Worm (Caenorhabditis elegans) whole organism, L1 larva: ENCODE data around the gene ifd-1.

Source experiments
- C04F5.9 ChIP-seq: sonication (generic microtip); optimal IDR thresholded peaks from 2 replicates; lab custom pipeline; 2016; ENCODE audit warnings: missing genetic modification characterization, missing compliant biosample characterization
- C34B4.2 ChIP-seq: sonication (generic microtip); optimal IDR thresholded peaks from 2 replicates; lab custom pipeline; 2017; ENCODE audit warnings: mild to moderate bottlenecking, missing genetic modification characterization, missing compliant biosample characterization
- F16B12.6 ChIP-seq: fragments of 150-350 bp; optimal IDR thresholded peaks from 2 replicates; lab custom pipeline; 2014; ENCODE audit warnings: missing biosample characterization, missing genetic modification characterization
- Y116A8C.19 ChIP-seq: sonication (generic microtip); optimal IDR thresholded peaks from 2 replicates; lab custom pipeline; 2016; ENCODE audit warnings: missing compliant biosample characterization, missing genetic modification characterization, borderline replicate concordance
- aha-1 ChIP-seq: fragments of 150-350 bp; optimal IDR thresholded peaks from 2 replicates; lab custom pipeline; 2014; ENCODE audit warnings: missing biosample characterization, missing genetic modification characterization
- alr-1 ChIP-seq: fragments of 200-800 bp; sonication (Bioruptor generic); optimal IDR thresholded peaks from 2 replicates; lab custom pipeline; 2018; ENCODE audit warnings: borderline replicate concordance, mild to moderate bottlenecking, missing genetic modification characterization, missing compliant biosample characterization
- aly-2 ChIP-seq: fragments of 150-350 bp; optimal IDR thresholded peaks from 2 replicates; lab custom pipeline; 2014; ENCODE audit warnings: missing biosample characterization, missing genetic modification characterization
- ama-1 ChIP-seq: fragments of 150-350 bp; optimal IDR thresholded peaks from 2 replicates; lab custom pipeline; 2014
- blmp-1 ChIP-seq: fragments of 150-350 bp; optimal IDR thresholded peaks from 2 replicates; lab custom pipeline; 2014; ENCODE audit warnings: missing biosample characterization, missing genetic modification characterization
- ceh-8 ChIP-seq: fragments of 200-800 bp; sonication (Bioruptor generic); optimal IDR thresholded peaks from 2 replicates; lab custom pipeline; 2018; ENCODE audit warnings: mild to moderate bottlenecking, missing genetic modification characterization, moderate library complexity, missing compliant biosample characterization
- ceh-88 ChIP-seq: fragments of 200-800 bp; sonication (Bioruptor generic); IDR thresholded peaks from 2 replicates; pipeline ENCODE4 v1.3.6; 2022; ENCODE audit warnings: missing genetic modification characterization, missing compliant biosample characterization
- ces-1 ChIP-seq: fragments of 150-350 bp; optimal IDR thresholded peaks from 2 replicates; lab custom pipeline; 2014; ENCODE audit warnings: missing biosample characterization, missing genetic modification reagents, missing genetic modification characterization
- efl-1 ChIP-seq, 4 experiments: fragments of 150-350 bp; optimal IDR thresholded peaks in 3 of 4; peaks in 1 of 4; 1 replicate in 1 of 4; 2 replicates in 3 of 4; lab custom pipeline; 2014; ENCODE audit warnings: missing biosample characterization in 2 of 4, missing genetic modification characterization in 2 of 4, missing genetic modification reagents in 2 of 4
- efl-3 ChIP-seq: fragments of 200-800 bp; sonication (Bioruptor generic); optimal IDR thresholded peaks from 2 replicates; lab custom pipeline; 2018; ENCODE audit warnings: mild to moderate bottlenecking, missing genetic modification characterization, missing compliant biosample characterization
- fkh-4 ChIP-seq: sonication (generic microtip); optimal IDR thresholded peaks from 2 replicates; lab custom pipeline; 2016; ENCODE audit warnings: missing compliant biosample characterization, missing genetic modification characterization, borderline replicate concordance
- fos-1 ChIP-seq: fragments of 150-350 bp; optimal IDR thresholded peaks from 2 replicates; lab custom pipeline; 2014; ENCODE audit warnings: missing biosample characterization, missing genetic modification characterization
- grh-1 ChIP-seq: fragments of 200-800 bp; sonication (Bioruptor generic); IDR thresholded peaks from 2 replicates; pipeline ENCODE4 v1.3.6; 2022; ENCODE audit warnings: missing genetic modification reagents, missing genetic modification characterization, missing compliant biosample characterization
- hlh-17 ChIP-seq: fragments of 200-800 bp; sonication (Bioruptor generic); optimal IDR thresholded peaks from 2 replicates; lab custom pipeline; 2018; ENCODE audit warnings: missing genetic modification characterization, mild to moderate bottlenecking, missing compliant biosample characterization, moderate library complexity, borderline replicate concordance
- hpl-2 ChIP-seq: fragments of 150-350 bp; optimal IDR thresholded peaks from 2 replicates; lab custom pipeline; 2014; ENCODE audit warnings: missing biosample characterization, missing genetic modification reagents, missing genetic modification characterization
- isw-1 ChIP-seq: fragments of 200-800 bp; sonication (Bioruptor generic); IDR thresholded peaks from 2 replicates; pipeline ENCODE4 v1.3.6; 2022; ENCODE audit warnings: missing genetic modification characterization, missing compliant biosample characterization
- jun-1 ChIP-seq: fragments of 150-350 bp; optimal IDR thresholded peaks from 2 replicates; lab custom pipeline; 2014; ENCODE audit warnings: missing biosample characterization, missing genetic modification reagents, missing genetic modification characterization
- lin-14 ChIP-seq: fragments of 200-800 bp; sonication (Bioruptor generic); optimal IDR thresholded peaks from 2 replicates; lab custom pipeline; 2018; ENCODE audit warnings: mild to moderate bottlenecking, missing genetic modification characterization, moderate library complexity, missing compliant biosample characterization
- lin-39 ChIP-seq: fragments of 150-350 bp; optimal IDR thresholded peaks from 2 replicates; lab custom pipeline; 2014; ENCODE audit warnings: missing biosample characterization, missing genetic modification reagents, missing genetic modification characterization
- lir-3 ChIP-seq: sonication (generic microtip); optimal IDR thresholded peaks from 2 replicates; lab custom pipeline; 2016; ENCODE audit warnings: mild to moderate bottlenecking, missing genetic modification characterization, moderate library complexity, missing compliant biosample characterization; ENCODE audit not compliant: poor library complexity
- lsy-2 ChIP-seq, 2 experiments: fragments of 150-350 bp; optimal IDR thresholded peaks; 2 replicates each; lab custom pipeline; 2014; ENCODE audit warnings: missing biosample characterization in 2 of 2, missing genetic modification characterization in 2 of 2
- mab-9 ChIP-seq: fragments of 200-800 bp; sonication (Bioruptor generic); IDR thresholded peaks from 2 replicates; pipeline ENCODE4 v1.3.6; 2022; ENCODE audit warnings: missing genetic modification reagents, missing genetic modification characterization, missing compliant biosample characterization
- mdl-1 ChIP-seq, 2 experiments: fragments of 150-350 bp; optimal IDR thresholded peaks; 2 replicates each; lab custom pipeline; 2014 to 2017; ENCODE audit warnings: missing biosample characterization in 2 of 2, missing genetic modification characterization in 2 of 2, inconsistent platforms in 1 of 2
- mef-2 ChIP-seq: fragments of 150-350 bp; optimal IDR thresholded peaks from 2 replicates; lab custom pipeline; 2014; ENCODE audit warnings: missing biosample characterization, missing genetic modification characterization
- mep-1 ChIP-seq: fragments of 150-350 bp; optimal IDR thresholded peaks from 2 replicates; lab custom pipeline; 2014; ENCODE audit warnings: missing biosample characterization, missing genetic modification characterization
- nhr-12 ChIP-seq: sonication (generic microtip); optimal IDR thresholded peaks from 2 replicates; lab custom pipeline; 2017; ENCODE audit warnings: missing biosample characterization, missing genetic modification characterization
- nhr-19 ChIP-seq: fragments of 200-800 bp; sonication (Bioruptor generic); conservative IDR thresholded peaks from 2 replicates; pipeline ENCODE4 v1.3.6; 2022; ENCODE audit warnings: missing genetic modification characterization, missing compliant biosample characterization
- nhr-20 ChIP-seq: sonication (generic microtip); optimal IDR thresholded peaks from 2 replicates; lab custom pipeline; 2016; ENCODE audit warnings: mild to moderate bottlenecking, missing genetic modification characterization, missing compliant biosample characterization
- nhr-237 ChIP-seq: fragments of 150-350 bp; optimal IDR thresholded peaks from 2 replicates; lab custom pipeline; 2014; ENCODE audit warnings: missing biosample characterization, missing genetic modification characterization
- nhr-47 ChIP-seq: sonication (generic microtip); optimal IDR thresholded peaks from 2 replicates; lab custom pipeline; 2016; ENCODE audit warnings: mild to moderate bottlenecking, missing genetic modification characterization, moderate library complexity, missing compliant biosample characterization
- nhr-71 ChIP-seq: sonication (generic microtip); optimal IDR thresholded peaks from 2 replicates; lab custom pipeline; 2016; ENCODE audit warnings: mild to moderate bottlenecking, missing genetic modification characterization, moderate library complexity, missing compliant biosample characterization
- nhr-77 ChIP-seq: fragments of 150-350 bp; optimal IDR thresholded peaks from 2 replicates; lab custom pipeline; 2014; ENCODE audit warnings: missing biosample characterization, missing genetic modification characterization
- nhr-85 ChIP-seq: sonication (generic microtip); peaks from one replicate; lab custom pipeline; 2016; ENCODE audit warnings: missing genetic modification characterization, inconsistent platforms, missing compliant biosample characterization
- nhr-90 ChIP-seq: sonication (generic microtip); optimal IDR thresholded peaks from 2 replicates; lab custom pipeline; 2016; ENCODE audit warnings: mild to moderate bottlenecking, missing genetic modification characterization, missing compliant biosample characterization; ENCODE audit not compliant: poor library complexity
- pax-3 ChIP-seq: fragments of 200-800 bp; sonication (Bioruptor generic); optimal IDR thresholded peaks from 2 replicates; lab custom pipeline; 2018; ENCODE audit warnings: mild to moderate bottlenecking, missing genetic modification characterization, moderate library complexity, missing compliant biosample characterization
- pqm-1 ChIP-seq: sonication (generic microtip); optimal IDR thresholded peaks from 3 replicates; lab custom pipeline; 2017; ENCODE audit warnings: missing biosample characterization, missing genetic modification characterization
- rnt-1 ChIP-seq: sonication (generic microtip); optimal IDR thresholded peaks from 2 replicates; lab custom pipeline; 2016; ENCODE audit warnings: mild to moderate bottlenecking, missing genetic modification characterization, moderate library complexity, missing compliant biosample characterization
- snu-23 ChIP-seq: sonication (generic microtip); optimal IDR thresholded peaks from 2 replicates; lab custom pipeline; 2016; ENCODE audit warnings: missing genetic modification characterization, missing compliant biosample characterization
- sox-4 ChIP-seq: sonication (generic microtip); optimal IDR thresholded peaks from 2 replicates; lab custom pipeline; 2016; ENCODE audit warnings: missing genetic modification characterization, missing compliant biosample characterization
- sptf-1 ChIP-seq: fragments of 150-350 bp; optimal IDR thresholded peaks from 2 replicates; lab custom pipeline; 2014; ENCODE audit warnings: missing biosample characterization, missing genetic modification characterization
- tbx-2 ChIP-seq: sonication (generic microtip); optimal IDR thresholded peaks from 2 replicates; lab custom pipeline; 2016; ENCODE audit warnings: missing genetic modification characterization, missing compliant biosample characterization
- unc-130 ChIP-seq: fragments of 150-350 bp; optimal IDR thresholded peaks from 2 replicates; lab custom pipeline; 2017; ENCODE audit warnings: missing biosample characterization, missing genetic modification characterization, inconsistent platforms
- unc-30 ChIP-seq: sonication (generic microtip); optimal IDR thresholded peaks from 2 replicates; lab custom pipeline; 2017; ENCODE audit warnings: missing biosample characterization, missing genetic modification characterization
- unc-86 ChIP-seq: sonication (generic microtip); optimal IDR thresholded peaks from 2 replicates; lab custom pipeline; 2016; ENCODE audit warnings: missing genetic modification characterization, missing compliant biosample characterization
- vab-15 ChIP-seq: sonication (generic microtip); optimal IDR thresholded peaks from 2 replicates; lab custom pipeline; 2017; ENCODE audit warnings: missing genotype, mild to moderate bottlenecking, missing genetic modification characterization, missing compliant biosample characterization
- xbp-1 ChIP-seq: sonication (generic microtip); optimal IDR thresholded peaks from 2 replicates; lab custom pipeline; 2016; ENCODE audit warnings: missing genetic modification characterization, missing compliant biosample characterization
- zag-1 ChIP-seq: fragments of 150-350 bp; optimal IDR thresholded peaks from 2 replicates; lab custom pipeline; 2014; ENCODE audit warnings: missing biosample characterization, missing genetic modification characterization
- zip-4 ChIP-seq: fragments of 200-800 bp; sonication (Bioruptor generic); optimal IDR thresholded peaks from 2 replicates; lab custom pipeline; 2018; ENCODE audit warnings: mild to moderate bottlenecking, missing genetic modification characterization, moderate library complexity, missing compliant biosample characterization
- ztf-4 ChIP-seq: fragments of 150-350 bp; optimal IDR thresholded peaks from 2 replicates; lab custom pipeline; 2014; ENCODE audit warnings: missing biosample characterization, missing genetic modification characterization

The ifd-1 gene

ce11 chrX:8835887-8836348 lies 11.7 kb upstream of the ifd-1 start, which contains the start of gene C28G1.2 (continued):
- no peak for TF ChIP-seq unc-30 (tag; lab: Kevin White, UChicago)
- TF ChIP-seq ceh-88: peak; percentile 89
- TF ChIP-seq mep-1 (tag; lab: Kevin White, UChicago): peak; percentile 89
- peak; percentile 18 for TF ChIP-seq mef-2 (tag; lab: Kevin White, UChicago)
- TF ChIP-seq pqm-1 (tag; lab: Kevin White, UChicago): no peak
- TF ChIP-seq nhr-237 (tag; lab: Kevin White, UChicago): peak; percentile 84
- TF ChIP-seq mdl-1 (tag; optimal IDR thresholded peaks at IDR 0.05; lab: Kevin White, UChicago): peak; percentile 18 to 92
- TF ChIP-seq ces-1 (GFP tag; lab: Kevin White, UChicago): no peak
- TF ChIP-seq sptf-1: no peak
- peak; percentile 92 for TF ChIP-seq ceh-8
- TF ChIP-seq ztf-4 (tag; lab: Kevin White, UChicago): peak; percentile 87
- TF ChIP-seq lir-3 (tag; lab: Kevin White, UChicago): peak; percentile 91
- TF ChIP-seq blmp-1 (tag; lab: Kevin White, UChicago): peak; percentile 41
- peak; percentile 58 for TF ChIP-seq unc-130 (tag; lab: Kevin White, UChicago)
- TF ChIP-seq tbx-2 (tag; lab: Kevin White, UChicago): peak; percentile 93
- TF ChIP-seq zag-1 (tag; lab: Kevin White, UChicago): peak; percentile 71
- TF ChIP-seq hlh-17: no peak
- peak; percentile 96 for TF ChIP-seq nhr-71 (tag; lab: Kevin White, UChicago)
- TF ChIP-seq vab-15 (tag; lab: Kevin White, UChicago): peak; percentile 7
- TF ChIP-seq nhr-19 (GFP tag; lab: Robert Waterston, UW): peak; percentile 94
- peak; percentile 69 for TF ChIP-seq C04F5.9
- peak; percentile 89 for TF ChIP-seq grh-1
- peak; percentile 87 for TF ChIP-seq mab-9 (GFP tag; lab: Robert Waterston, UW)
- peak; percentile 69 for TF ChIP-seq hpl-2 (GFP tag; lab: Kevin White, UChicago)
- peak; percentile 86 for TF ChIP-seq nhr-77
- TF ChIP-seq Y116A8C.19 (tag; lab: Kevin White, UChicago): no peak
- peak; percentile 80 for TF ChIP-seq efl-3 (GFP tag; lab: Kevin White, UChicago)
- TF ChIP-seq efl-1 (optimal IDR thresholded peaks at IDR 0.05; lab: Kevin White, UChicago): peak; percentile 74 to 78
- peak; percentile 49 to 96 for TF ChIP-seq efl-1 (GFP tag; optimal IDR thresholded peaks at IDR 0.05 in 1 of 2; lab: Kevin White, UChicago)
- TF ChIP-seq xbp-1: peak; percentile 95
- peak; percentile 98 for TF ChIP-seq snu-23 (GFP tag; lab: Kevin White, UChicago)
- TF ChIP-seq lsy-2 (tag; optimal IDR thresholded peaks at IDR 0.05; lab: Kevin White, UChicago): peak; percentile 83 to 91
- TF ChIP-seq sox-4 (tag; lab: Kevin White, UChicago): peak; percentile 92
- peak; percentile 96 for TF ChIP-seq nhr-85
- TF ChIP-seq C34B4.2 (tag; lab: Kevin White, UChicago): no peak
- peak; percentile 80 for TF ChIP-seq jun-1 (tag; lab: Kevin White, UChicago)
- peak; percentile 90 for TF ChIP-seq rnt-1 (tag; lab: Kevin White, UChicago)
- TF ChIP-seq lin-39 (tag; lab: Kevin White, UChicago): peak; percentile 80
- TF ChIP-seq lin-14 (GFP tag; lab: Kevin White, UChicago): peak; percentile 97
- TF ChIP-seq zip-4 (GFP tag; lab: Kevin White, UChicago): peak; percentile 78
- peak; percentile 47 for TF ChIP-seq F16B12.6 (tag; lab: Kevin White, UChicago)
- TF ChIP-seq fos-1 (tag; lab: Kevin White, UChicago): peak; percentile 76
- TF ChIP-seq isw-1 (GFP tag; lab: Robert Waterston, UW): peak; percentile 83
- TF ChIP-seq alr-1 (tag; lab: Kevin White, UChicago): no peak
- TF ChIP-seq pax-3 (tag; lab: Kevin White, UChicago): peak; percentile 78
- peak; percentile 95 for TF ChIP-seq nhr-90 (tag; lab: Kevin White, UChicago)
- peak; percentile 32 for TF ChIP-seq ama-1 (lab: Kevin White, UChicago)
- TF ChIP-seq aha-1: peak; percentile 63
- TF ChIP-seq nhr-12 (tag; lab: Kevin White, UChicago): no peak
- TF ChIP-seq aly-2 (tag; lab: Kevin White, UChicago): peak; percentile 86
- TF ChIP-seq fkh-4 (tag; lab: Kevin White, UChicago): peak; percentile 62
- TF ChIP-seq nhr-20 (tag; lab: Kevin White, UChicago): peak; percentile 95
- TF ChIP-seq nhr-47 (tag; lab: Kevin White, UChicago): peak; percentile 96
- peak; percentile 93 for TF ChIP-seq unc-86
